Worm (Caenorhabditis elegans) whole organism, L2 larva: Measurements from ENCODE around the gene T11B7.2.

ENCODE experiments used
- nhr-10 ChIP-seq: sonication (generic microtip); optimal IDR thresholded peaks from 2 replicates; lab custom pipeline; 2017; ENCODE audit warnings: missing biosample characterization, missing genetic modification characterization
- nhr-11 ChIP-seq: fragments of 150-350 bp; optimal IDR thresholded peaks from 2 replicates; lab custom pipeline; 2014; ENCODE audit warnings: missing biosample characterization, missing genetic modification characterization
- snpc-4 ChIP-seq: fragments of 150-350 bp; optimal IDR thresholded peaks from 2 replicates; lab custom pipeline; 2014; ENCODE audit warnings: missing biosample characterization, missing genetic modification characterization

ce11 chrIV:8873847-8874246 lies 29.5 kb upstream of the T11B7.2 start, which contains the start of gene hdl-2:
- no peak for TF ChIP-seq snpc-4 (tag; lab: Kevin White, UChicago)
- no peak for TF ChIP-seq nhr-11 (tag; lab: Kevin White, UChicago)
- TF ChIP-seq nhr-10 (tag; lab: Kevin White, UChicago) = no peak
